Worm (Caenorhabditis elegans): Measurements from ENCODE around the gene C03B1.6.
A peak's percentile ranks its signal among the peaks of the same experiment; 100 is the strongest.

C03B1.6 gene

ce11 chrX:6355030-6355635 lies 5.0 kb downstream of the C03B1.6 start, which contains the start of gene C03B1.5:
TSS of gene C03B1.5 (plus strand) at chrX:6355585.
- TF ChIP-seq ztf-29 (GFP tag; IDR thresholded peaks at IDR 0.05) (no peak), cog-1 (tag; optimal IDR thresholded peaks at IDR 0.05) (no peak), T22C8.4 (GFP tag; IDR thresholded peaks at IDR 0.05) (no peak), klf-2 (GFP tag; conservative IDR thresholded peaks at IDR 0.05) (no peak), med-1 (GFP tag; optimal IDR thresholded peaks at IDR 0.05; ENCODE audit: insufficient read depth) (no peak), tab-1 (GFP tag; IDR thresholded peaks at IDR 0.05) (no peak), flt-1 (GFP tag; IDR thresholded peaks at IDR 0.05) (no peak), ref-1 (GFP tag; conservative IDR thresholded peaks at IDR 0.05) (no peak), ztf-23 (GFP tag; IDR thresholded peaks at IDR 0.05) (no peak)

DNA sequence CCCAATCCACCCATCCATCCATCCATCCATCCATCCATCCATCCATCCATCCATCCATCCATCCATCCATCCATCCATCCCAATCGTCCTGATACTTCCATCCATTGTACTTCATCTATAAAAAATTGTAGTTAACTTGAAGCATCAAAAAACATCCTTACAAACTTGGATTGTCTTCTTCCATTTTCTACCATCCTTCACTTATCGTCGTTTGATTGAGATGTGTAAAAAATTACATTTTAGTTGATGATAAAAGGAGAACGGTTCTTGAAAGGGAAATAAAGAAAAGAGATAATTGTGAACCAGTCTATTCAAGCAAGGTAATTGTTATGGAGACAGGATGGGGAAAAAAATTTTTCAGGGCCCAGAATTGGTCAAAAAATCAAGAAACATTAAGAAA lies 7.7 kb downstream of the C03B1.6 start, which contains the start of gene C03B1.10:
Gene C03B1.10 (minus strand): TSS at position 101 of the 400 bp plus-strand sequence.
- TF ChIP-seq klf-2 (GFP tag; conservative IDR thresholded peaks at IDR 0.05), result no peak
- no peak for TF ChIP-seq ztf-29 (GFP tag; IDR thresholded peaks at IDR 0.05)
- TF ChIP-seq ztf-23 (GFP tag; IDR thresholded peaks at IDR 0.05), result no peak
- TF ChIP-seq med-1 (GFP tag; optimal IDR thresholded peaks at IDR 0.05; ENCODE audit: insufficient read depth), result no peak
- no peak for TF ChIP-seq tab-1 (GFP tag; IDR thresholded peaks at IDR 0.05)
- no peak for TF ChIP-seq ref-1 (GFP tag; conservative IDR thresholded peaks at IDR 0.05)
- no peak for TF ChIP-seq flt-1 (GFP tag; IDR thresholded peaks at IDR 0.05)
- TF ChIP-seq cog-1 (tag; optimal IDR thresholded peaks at IDR 0.05), result no peak
- no peak for TF ChIP-seq T22C8.4 (GFP tag; IDR thresholded peaks at IDR 0.05)

ce11 chrX:6360077-6360476 lies 10.0 kb downstream of the C03B1.6 start:
- TF ChIP-seq tab-1 (GFP tag; IDR thresholded peaks at IDR 0.05), result no peak
- TF ChIP-seq ztf-29 (GFP tag; IDR thresholded peaks at IDR 0.05), result no peak

ce11 chrX:6360658-6361057 lies 10.5 kb downstream of the C03B1.6 start, which contains the start of gene C03B1.14:
TSS of gene C03B1.14 (minus strand) at chrX:6360758.
- TF ChIP-seq ztf-23 (GFP tag; IDR thresholded peaks at IDR 0.05) (no peak), T22C8.4 (GFP tag; IDR thresholded peaks at IDR 0.05) (no peak), cog-1 (tag; optimal IDR thresholded peaks at IDR 0.05) (no peak), flt-1 (GFP tag; IDR thresholded peaks at IDR 0.05) (no peak), ref-1 (GFP tag; conservative IDR thresholded peaks at IDR 0.05) (no peak), klf-2 (GFP tag; conservative IDR thresholded peaks at IDR 0.05) (no peak), tab-1 (GFP tag; IDR thresholded peaks at IDR 0.05) (no peak), med-1 (GFP tag; optimal IDR thresholded peaks at IDR 0.05; ENCODE audit: insufficient read depth) (no peak), ztf-29 (GFP tag; IDR thresholded peaks at IDR 0.05) (no peak)

DNA sequence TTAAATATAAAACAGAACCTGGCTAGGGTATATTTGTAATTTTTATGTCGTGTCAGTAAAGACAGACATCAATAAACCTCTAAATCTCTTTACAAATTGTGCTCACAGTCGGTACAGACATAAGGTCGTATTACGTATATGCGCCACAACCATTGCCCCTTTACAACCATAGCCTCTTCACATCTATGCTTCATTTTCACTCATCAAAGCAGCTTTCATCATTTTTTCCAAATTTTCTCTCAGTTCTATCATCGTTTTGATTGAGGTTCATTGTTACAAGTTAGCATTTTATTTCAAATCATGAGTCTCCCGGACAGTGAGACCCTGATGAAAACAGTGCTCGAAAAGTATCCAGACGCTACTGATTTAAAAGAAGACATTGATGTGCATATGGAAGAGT lies 14.1 kb downstream of the C03B1.6 start, which contains the start of gene C03B1.4:
Gene C03B1.4 (plus strand): TSS at position 301 of the 400 bp plus-strand sequence.
- no peak for TF ChIP-seq klf-2 (GFP tag; conservative IDR thresholded peaks at IDR 0.05)

ce11 chrX:6365715-6366114 lies 15.6 kb downstream of the C03B1.6 start, which contains the start of gene C03B1.3:
TSS of gene C03B1.3 (plus strand) at chrX:6366015.
- TF ChIP-seq T22C8.4 (GFP tag; IDR thresholded peaks at IDR 0.05) (no peak), tab-1 (GFP tag; IDR thresholded peaks at IDR 0.05) (no peak), flt-1 (GFP tag; IDR thresholded peaks at IDR 0.05) (no peak), cog-1 (tag; optimal IDR thresholded peaks at IDR 0.05) (no peak), ztf-29 (GFP tag; IDR thresholded peaks at IDR 0.05) (no peak), ztf-23 (GFP tag; IDR thresholded peaks at IDR 0.05) (no peak), klf-2 (GFP tag; conservative IDR thresholded peaks at IDR 0.05) (no peak), ref-1 (GFP tag; conservative IDR thresholded peaks at IDR 0.05) (no peak), med-1 (GFP tag; optimal IDR thresholded peaks at IDR 0.05; ENCODE audit: insufficient read depth) (no peak)

- TF ChIP-seq ztf-23 (GFP tag; IDR thresholded peaks at IDR 0.05), result no peak
- TF ChIP-seq tab-1 (GFP tag; IDR thresholded peaks at IDR 0.05), result no peak
- TF ChIP-seq T22C8.4 (GFP tag; IDR thresholded peaks at IDR 0.05), result no peak
- TF ChIP-seq klf-2 (GFP tag; conservative IDR thresholded peaks at IDR 0.05), result no peak
- no peak for TF ChIP-seq flt-1 (GFP tag; IDR thresholded peaks at IDR 0.05)
- TF ChIP-seq cog-1 (tag; optimal IDR thresholded peaks at IDR 0.05), result no peak
- TF ChIP-seq med-1 (GFP tag; optimal IDR thresholded peaks at IDR 0.05; ENCODE audit: insufficient read depth), result no peak
Observed at ce11 chrX:6369717-6370116, 19.6 kb downstream of the C03B1.6 start, which contains the start of gene C03B1.2. TSS of gene C03B1.2 (plus strand) at chrX:6370017.

ce11 chrX:6371192-6372116 lies 21.3 kb downstream of the C03B1.6 start:
- TF ChIP-seq med-1 (GFP tag; optimal IDR thresholded peaks at IDR 0.05; ENCODE audit: insufficient read depth), result peak; percentile 38
- peak; percentile 87 for TF ChIP-seq ztf-23 (GFP tag; IDR thresholded peaks at IDR 0.05)
- peak; percentile 85 for TF ChIP-seq ztf-29 (GFP tag; IDR thresholded peaks at IDR 0.05)
- TF ChIP-seq klf-2 (GFP tag; conservative IDR thresholded peaks at IDR 0.05), result peak; percentile 86
- peak; percentile 57 for TF ChIP-seq cog-1 (tag; optimal IDR thresholded peaks at IDR 0.05)
- peak; percentile 94 for TF ChIP-seq flt-1 (GFP tag; IDR thresholded peaks at IDR 0.05)
- peak; percentile 78 for TF ChIP-seq ref-1 (GFP tag; conservative IDR thresholded peaks at IDR 0.05)
- peak; percentile 87 for TF ChIP-seq tab-1 (GFP tag; IDR thresholded peaks at IDR 0.05)
- peak; percentile 75 for TF ChIP-seq T22C8.4 (GFP tag; IDR thresholded peaks at IDR 0.05)

DNA sequence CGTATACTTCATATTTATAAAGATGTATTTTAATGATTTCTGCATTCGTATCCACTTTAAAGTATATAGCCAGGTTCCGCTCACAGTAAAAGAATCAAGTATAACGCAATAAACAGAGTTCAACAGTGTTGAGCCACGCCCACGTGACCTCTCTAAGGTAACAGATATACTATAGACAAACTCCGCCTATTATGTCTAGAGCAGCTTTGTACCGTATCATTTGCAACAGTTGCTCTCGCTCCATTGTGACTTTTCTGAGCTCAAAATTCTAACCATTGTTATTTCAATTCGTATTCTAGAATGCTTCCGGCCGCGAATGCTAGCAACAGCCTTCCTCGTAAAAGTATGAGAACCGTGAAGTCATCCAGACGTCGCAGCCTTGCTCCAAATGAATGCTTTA lies 23.2 kb downstream of the C03B1.6 start, which contains the start of gene C03B1.17:
Gene C03B1.17 (plus strand): TSS at position 301 of the 400 bp plus-strand sequence.
- no peak for TF ChIP-seq klf-2 (GFP tag; conservative IDR thresholded peaks at IDR 0.05)
- TF ChIP-seq med-1 (GFP tag; optimal IDR thresholded peaks at IDR 0.05; ENCODE audit: insufficient read depth), result no peak
- TF ChIP-seq ref-1 (GFP tag; conservative IDR thresholded peaks at IDR 0.05), result no peak
- no peak for TF ChIP-seq ztf-23 (GFP tag; IDR thresholded peaks at IDR 0.05)
- no peak for TF ChIP-seq ztf-29 (GFP tag; IDR thresholded peaks at IDR 0.05)
- no peak for TF ChIP-seq flt-1 (GFP tag; IDR thresholded peaks at IDR 0.05)
- TF ChIP-seq cog-1 (tag; optimal IDR thresholded peaks at IDR 0.05), result no peak
- no peak for TF ChIP-seq T22C8.4 (GFP tag; IDR thresholded peaks at IDR 0.05)
- TF ChIP-seq tab-1 (GFP tag; IDR thresholded peaks at IDR 0.05), result no peak
